Worm (Caenorhabditis elegans): ENCODE measurements around the gene sre-8.

ce11 chrV:14230788-14231583 lies 25.9 kb upstream of the sre-8 start:
- TF ChIP-seq ama-1 (optimal IDR thresholded peaks at IDR 0.05) (no peak), ZK546.5 (tag; optimal IDR thresholded peaks at IDR 0.05) (no peak), zag-1 (tag; optimal IDR thresholded peaks at IDR 0.05) (no peak), skn-1 (tag; optimal IDR thresholded peaks at IDR 0.05) (no peak), lsy-2 (tag; optimal IDR thresholded peaks at IDR 0.05) (no peak), blmp-1 (tag; optimal IDR thresholded peaks at IDR 0.05; ENCODE audit: insufficient read depth) (no peak), elt-3 (tag; optimal IDR thresholded peaks at IDR 0.05) (no peak), ztf-4 (tag; optimal IDR thresholded peaks at IDR 0.05) (no peak), snpc-4 (tag; optimal IDR thresholded peaks at IDR 0.05) (no peak), nhr-11 (tag; optimal IDR thresholded peaks at IDR 0.05) (no peak), aly-2 (tag; optimal IDR thresholded peaks at IDR 0.05) (no peak), nhr-10 (tag; optimal IDR thresholded peaks at IDR 0.05) (no peak), nhr-23 (tag; optimal IDR thresholded peaks at IDR 0.05) (no peak), R02D3.7 (tag; optimal IDR thresholded peaks at IDR 0.05) (no peak)
